Fruit fly (Drosophila melanogaster) whole organism: ENCODE data around the gene Pdxk.

ENCODE experiments used
- EcR ChIP-seq, 2 experiments: fragments of >200 bp; optimal IDR thresholded peaks; 2 replicates each; lab custom pipeline; 2017; ENCODE audit warnings: missing biosample characterization in 2 of 2, missing genetic modification characterization in 2 of 2, missing genetic modification reagents in 2 of 2
- pan ChIP-seq: fragments of >200 bp; optimal IDR thresholded peaks from 2 replicates; lab custom pipeline; 2017
- usp ChIP-seq: fragments of >200 bp; optimal IDR thresholded peaks from 2 replicates; lab custom pipeline; 2017; ENCODE audit warnings: missing biosample characterization, missing genetic modification characterization, mixed read lengths

dm6 chr3L:9356138-9356753 lies 3.9 kb upstream of the Pdxk start:
- TF ChIP-seq EcR (GFP tag; optimal IDR thresholded peaks at IDR 0.05; lab: Kevin White, UChicago): no peak
- TF ChIP-seq usp (GFP tag; lab: Kevin White, UChicago): no peak
- no peak for TF ChIP-seq pan (lab: Kevin White, UChicago)
